Worm (Caenorhabditis elegans): ENCODE measurements around the gene cpr-3.

ce11 chrV:15253529-15253928 lies 45.0 kb downstream of the cpr-3 start, which contains the start of gene srbc-75:
- TF ChIP-seq ref-1 (GFP tag; conservative IDR thresholded peaks at IDR 0.05) (no peak), ztf-29 (GFP tag; IDR thresholded peaks at IDR 0.05) (no peak), klf-2 (GFP tag; conservative IDR thresholded peaks at IDR 0.05) (no peak), tab-1 (GFP tag; IDR thresholded peaks at IDR 0.05) (no peak), flt-1 (GFP tag; IDR thresholded peaks at IDR 0.05) (no peak), T22C8.4 (GFP tag; IDR thresholded peaks at IDR 0.05) (no peak)

Data from whole organism, midembryonic.